Worm (Caenorhabditis elegans): ENCODE measurements around the gene Y54G2A.38.

Gene Y54G2A.38

DNA sequence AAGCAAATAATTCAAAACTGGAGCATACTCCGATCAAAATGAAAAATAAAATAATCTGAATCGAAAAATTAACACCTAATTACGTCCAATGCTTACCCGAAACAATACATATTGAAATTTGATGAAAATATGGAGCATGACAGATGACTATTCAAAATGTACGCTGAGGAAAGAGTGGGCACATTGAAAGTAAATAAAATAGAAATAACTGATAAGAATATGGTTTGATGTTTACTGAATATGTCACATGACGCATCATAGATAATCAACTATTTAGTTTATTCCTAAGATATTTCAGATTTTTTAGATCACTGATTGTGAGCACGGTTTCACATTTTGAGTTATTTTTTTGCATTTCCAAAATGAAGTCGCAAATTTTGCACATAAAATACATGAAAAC is 39.1 kb downstream of the Y54G2A.38 start, which contains the start of gene Y54G2A.52:
Gene Y54G2A.52 (minus strand): TSS at position 348 of the 400 bp plus-strand sequence.
- TF ChIP-seq let-607 (tag; optimal IDR thresholded peaks at IDR 0.05): no peak
- peak; percentile 63 for TF ChIP-seq nhr-80 (tag; optimal IDR thresholded peaks at IDR 0.05)

DNA sequence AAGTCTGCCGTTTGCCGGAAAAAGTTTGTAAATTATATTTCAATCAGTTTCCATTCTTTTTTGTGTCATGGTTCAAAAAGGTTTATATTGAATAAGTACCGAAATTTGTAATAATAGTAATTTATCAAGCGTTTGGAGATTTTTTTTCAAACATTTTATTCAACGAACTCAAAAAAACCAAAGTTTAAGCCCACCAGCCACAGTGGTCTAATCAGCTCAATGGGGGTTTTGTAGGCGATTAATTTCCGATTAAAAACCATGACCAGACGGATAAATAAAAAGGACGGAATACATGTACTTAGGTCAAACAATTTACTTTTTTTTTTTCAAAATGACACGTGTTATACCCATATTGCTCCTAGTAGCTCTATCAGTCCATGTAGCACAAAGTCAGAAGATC is 40.1 kb downstream of the Y54G2A.38 start, which contains the start of gene Y54G2A.10:
Gene Y54G2A.10 (plus strand): TSS at position 301 of the 400 bp plus-strand sequence.
- TF ChIP-seq tlf-1 (GFP tag; optimal IDR thresholded peaks at IDR 0.05): no peak
- TF ChIP-seq nhr-120 (GFP tag; IDR thresholded peaks at IDR 0.05): no peak
- no peak for TF ChIP-seq die-1 (tag; optimal IDR thresholded peaks at IDR 0.05)
- no peak for TF ChIP-seq chd-7 (tag; optimal IDR thresholded peaks at IDR 0.05)
- TF ChIP-seq attf-6 (GFP tag; IDR thresholded peaks at IDR 0.05): no peak
- TF ChIP-seq Y56A3A.18 (GFP tag; IDR thresholded peaks at IDR 0.05): no peak
- TF ChIP-seq efl-1 (GFP tag; optimal IDR thresholded peaks at IDR 0.05): no peak

DNA sequence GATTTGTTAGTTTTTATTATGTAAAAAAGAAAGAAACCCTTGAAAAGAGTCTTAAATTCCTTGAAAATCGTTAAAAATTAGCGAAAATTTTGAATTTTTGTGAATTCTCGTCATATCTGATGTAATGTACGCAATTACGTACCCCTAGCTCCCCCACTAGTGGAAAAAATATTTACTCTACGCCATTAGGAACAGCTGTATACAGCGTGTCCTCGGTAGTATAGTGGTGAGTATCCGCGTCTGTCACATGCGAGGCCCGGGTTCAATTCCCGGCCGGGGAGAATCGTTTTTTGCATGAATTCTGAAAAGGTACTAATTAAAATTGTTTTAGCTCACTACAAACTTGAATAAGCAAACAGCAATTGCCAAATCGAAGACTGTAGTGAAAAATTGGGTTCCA is 40.6 kb downstream of the Y54G2A.38 start:
- TF ChIP-seq ztf-25 (GFP tag; IDR thresholded peaks at IDR 0.05) (0 out of 2 replicates have a peak, but pooled peaks have one; percentile 19), tbp1 (GFP tag; optimal IDR thresholded peaks at IDR 0.05) (peak; percentile 79), mel-28 (tag; optimal IDR thresholded peaks at IDR 0.05; ENCODE audit: borderline replicate concordance) (no peak), rpc-1 (optimal IDR thresholded peaks at IDR 0.05) (peak; percentile 22), rpc-1 (tag; optimal IDR thresholded peaks at IDR 0.05) (peak; percentile 60), attf-6 (GFP tag; IDR thresholded peaks at IDR 0.05) (no peak)

DNA sequence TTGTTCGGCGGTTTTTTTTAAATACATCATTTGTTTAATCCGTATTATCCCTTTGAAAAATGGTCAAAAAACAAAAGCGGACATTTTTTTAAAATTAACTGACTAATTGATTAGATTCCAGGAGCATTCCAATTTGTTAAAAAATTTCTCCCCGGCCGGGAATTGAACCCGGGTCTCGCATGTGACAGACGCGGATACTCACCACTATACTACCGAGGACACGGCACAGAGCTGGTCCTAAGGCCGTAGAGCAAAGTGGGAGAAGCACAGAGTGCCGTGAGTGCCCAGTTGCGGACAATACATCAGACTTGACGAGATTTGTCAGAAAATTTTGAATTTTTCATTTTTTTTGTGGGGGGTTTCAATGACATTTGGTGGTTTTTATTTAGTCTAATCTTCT is 41.7 kb downstream of the Y54G2A.38 start:
- TF ChIP-seq ZK185.1 (tag; optimal IDR thresholded peaks at IDR 0.05; ENCODE audit: poor library complexity, severe bottlenecking) (peak; percentile 12), rpc-1 (optimal IDR thresholded peaks at IDR 0.05) (peak; percentile 68), rpc-1 (tag; optimal IDR thresholded peaks at IDR 0.05) (peak; percentile 90), lin-26 (GFP tag; IDR thresholded peaks at IDR 0.05) (peak; percentile 83), aptf-3 (GFP tag; IDR thresholded peaks at IDR 0.05) (no peak), ceh-79 (tag; optimal IDR thresholded peaks at IDR 0.05) (no peak), ceh-40 (GFP tag; IDR thresholded peaks at IDR 0.05) (0 out of 2 replicates have a peak, but pooled peaks have one; percentile 57), sea-2 (GFP tag; IDR thresholded peaks at IDR 0.05) (no peak), ceh-100 (GFP tag; IDR thresholded peaks at IDR 0.05) (no peak), F49E8.2 (tag; optimal IDR thresholded peaks at IDR 0.05; ENCODE audit: insufficient read depth) (peak; percentile 68), madf-3 (GFP tag; IDR thresholded peaks at IDR 0.05) (no peak), ztf-28 (GFP tag; IDR thresholded peaks at IDR 0.05) (0 out of 2 replicates have a peak, but pooled peaks have one; percentile 25), nhr-90 (tag; optimal IDR thresholded peaks at IDR 0.05) (peak; percentile 71), madf-6 (GFP tag; IDR thresholded peaks at IDR 0.05) (peak; percentile 63), ztf-22 (GFP tag; optimal IDR thresholded peaks at IDR 0.05) (no peak), F37B4.10 (GFP tag; IDR thresholded peaks at IDR 0.05) (no peak), lag-1 (GFP tag; IDR thresholded peaks at IDR 0.05) (no peak), hlh-12 (tag; optimal IDR thresholded peaks at IDR 0.05) (no peak), dox-1 (GFP tag; IDR thresholded peaks at IDR 0.05) (peak; percentile 71), F23B12.7 (tag; optimal IDR thresholded peaks at IDR 0.05; ENCODE audit: insufficient read depth) (peak; percentile 79), bed-2 (GFP tag; IDR thresholded peaks at IDR 0.05) (no peak), mcd-1 (GFP tag; IDR thresholded peaks at IDR 0.05) (peak; percentile 49; the same call in 1 of the 2 replicates), K11D2.4 (GFP tag; IDR thresholded peaks at IDR 0.05) (0 out of 2 replicates have a peak, but pooled peaks have one; percentile 28), lin-54 (GFP tag; optimal IDR thresholded peaks at IDR 0.05) (peak; percentile 29), hsf-1 (GFP tag; IDR thresholded peaks at IDR 0.05) (peak; percentile 71), cebp-2 (GFP tag; IDR thresholded peaks at IDR 0.05) (0 out of 2 replicates have a peak, but pooled peaks have one; percentile 49), snpc-3.4 (tag; optimal IDR thresholded peaks at IDR 0.05) (peak; percentile 80), gei-17 (GFP tag; optimal IDR thresholded peaks at IDR 0.05) (no peak), egrh-3 (GFP tag; IDR thresholded peaks at IDR 0.05) (peak; percentile 26; the same call in 1 of the 2 replicates), F52B5.7 (tag; optimal IDR thresholded peaks at IDR 0.05) (peak; percentile 17), Y56A3A.18 (GFP tag; IDR thresholded peaks at IDR 0.05) (no peak), T07F8.4 (tag; optimal IDR thresholded peaks at IDR 0.05) (peak; percentile 1)
